Fruit fly (Drosophila melanogaster): ENCODE measurements around the gene CG31465.

DNA sequence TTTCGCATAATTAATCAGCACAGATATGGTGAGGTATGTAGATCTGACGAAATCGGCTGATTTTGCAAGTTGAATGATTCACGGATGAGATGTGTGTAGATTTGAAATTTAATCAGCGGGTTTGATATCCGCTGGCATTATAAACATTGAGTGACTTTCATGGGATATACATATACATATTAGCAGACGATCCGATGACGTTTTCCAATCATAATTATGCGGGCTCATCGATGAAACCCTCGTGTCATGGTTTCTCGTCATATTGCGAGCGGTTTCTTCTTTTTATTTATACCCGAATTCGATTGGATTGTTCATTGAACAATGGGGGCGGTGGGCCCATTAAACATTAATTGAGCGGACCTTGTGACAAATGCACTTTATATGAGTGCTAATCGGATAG lies 16.1 kb upstream of the CG31465 start:
- TF ChIP-seq h (optimal IDR thresholded peaks at IDR 0.05) = no peak
- TF ChIP-seq ttk (optimal IDR thresholded peaks at IDR 0.05) = no peak
- TF ChIP-seq insv (optimal IDR thresholded peaks at IDR 0.05) = no peak
